Fruit fly (Drosophila melanogaster) whole organism, wandering third instar larva: ENCODE results near the gene Ance-3.

Experiments used
- Hr83 ChIP-seq: fragments of 200-300 bp; sonication (Bioruptor generic); optimal IDR thresholded peaks from 2 replicates; lab custom pipeline; 2016; ENCODE audit warnings: missing biosample characterization, mild to moderate bottlenecking, missing genetic modification characterization, moderate library complexity; ENCODE audit not compliant: poor library complexity, severe bottlenecking
- Jra ChIP-seq: sonication (Bioruptor generic); optimal IDR thresholded peaks from 2 replicates; lab custom pipeline; 2016; ENCODE audit warnings: missing biosample characterization, missing genetic modification characterization
- N ChIP-seq: fragments of >200 bp; optimal IDR thresholded peaks from 2 replicates; lab custom pipeline; 2018; ENCODE audit warnings: missing biosample characterization, missing external identifiers, missing genetic modification characterization
- Vsx2 ChIP-seq: fragments of 200-300, 225-300 bp; sonication (Bioruptor generic); optimal IDR thresholded peaks from 2 replicates; lab custom pipeline; 2018; ENCODE audit warnings: missing biosample characterization, missing genetic modification characterization; ENCODE audit not compliant: partially characterized antibody
- brk ChIP-seq: fragments of 200-800 bp; sonication (Bioruptor generic); optimal IDR thresholded peaks from 2 replicates; lab custom pipeline; 2016; ENCODE audit warnings: missing biosample characterization, mild to moderate bottlenecking, missing genetic modification characterization
- dmrt93B ChIP-seq: fragments of 200-800 bp; sonication (Bioruptor generic); optimal IDR thresholded peaks from 2 replicates; lab custom pipeline; 2018; ENCODE audit warnings: missing biosample characterization, mild to moderate bottlenecking, missing genetic modification characterization
- dsf ChIP-seq: sonication (Bioruptor generic); optimal IDR thresholded peaks from 2 replicates; lab custom pipeline; 2016; ENCODE audit warnings: missing biosample characterization, missing genetic modification characterization, borderline replicate concordance
- foxo ChIP-seq, 2 experiments: fragments of 200-800 bp; sonication (Bioruptor generic); optimal IDR thresholded peaks; 2 replicates in 1 of 2; 3 replicates in 1 of 2; lab custom pipeline; 2016 to 2017; ENCODE audit warnings: missing biosample characterization in 2 of 2, missing genetic modification characterization in 2 of 2
- lola ChIP-seq: fragments of >200 bp; optimal IDR thresholded peaks from 2 replicates; lab custom pipeline; 2017; ENCODE audit warnings: missing biosample characterization, missing genetic modification characterization
- pan ChIP-seq: fragments of >200 bp; optimal IDR thresholded peaks from 2 replicates; lab custom pipeline; 2017
- psq ChIP-seq: fragments of 200-800 bp; sonication (Bioruptor generic); optimal IDR thresholded peaks from 3 replicates; lab custom pipeline; 2017; ENCODE audit warnings: missing biosample characterization, mild to moderate bottlenecking, missing genetic modification characterization, moderate library complexity
- rgr ChIP-seq: fragments of 200-800 bp; sonication (Bioruptor generic); optimal IDR thresholded peaks from 3 replicates; lab custom pipeline; 2016; ENCODE audit warnings: missing biosample characterization, mild to moderate bottlenecking, missing genetic modification characterization
- usp ChIP-seq: fragments of >200 bp; optimal IDR thresholded peaks from 2 replicates; lab custom pipeline; 2017; ENCODE audit warnings: missing biosample characterization, missing genetic modification characterization
- woc ChIP-seq: sonication (Bioruptor generic); optimal IDR thresholded peaks from 2 replicates; lab custom pipeline; 2016; ENCODE audit warnings: missing biosample characterization, mild to moderate bottlenecking, missing genetic modification characterization

- TF ChIP-seq psq (GFP tag; lab: Kevin White, UChicago) (no peak), Jra (no peak), rgr (no peak), dmrt93B (GFP tag; lab: Kevin White, UChicago) (no peak), foxo (GFP tag; optimal IDR thresholded peaks at IDR 0.05; lab: Kevin White, UChicago) (no peak), lola (GFP tag; lab: Kevin White, UChicago) (no peak), usp (GFP tag; lab: Kevin White, UChicago) (no peak), N (GFP tag; lab: Kevin White, UChicago) (no peak), pan (lab: Kevin White, UChicago) (no peak), Hr83 (GFP tag; lab: Kevin White, UChicago) (no peak), dsf (GFP tag; lab: Kevin White, UChicago) (no peak), woc (GFP tag; lab: Kevin White, UChicago) (no peak), brk (no peak), Vsx2 (GFP tag; lab: Kevin White, UChicago) (no peak)
Observed at dm6 chr2L:13976669-13977068, 62.1 kb downstream of the Ance-3 start, which contains the start of gene NimC1.
